Worm (Caenorhabditis elegans): ENCODE data around the gene Y41C4A.9.

Y41C4A.9 gene

DNA sequence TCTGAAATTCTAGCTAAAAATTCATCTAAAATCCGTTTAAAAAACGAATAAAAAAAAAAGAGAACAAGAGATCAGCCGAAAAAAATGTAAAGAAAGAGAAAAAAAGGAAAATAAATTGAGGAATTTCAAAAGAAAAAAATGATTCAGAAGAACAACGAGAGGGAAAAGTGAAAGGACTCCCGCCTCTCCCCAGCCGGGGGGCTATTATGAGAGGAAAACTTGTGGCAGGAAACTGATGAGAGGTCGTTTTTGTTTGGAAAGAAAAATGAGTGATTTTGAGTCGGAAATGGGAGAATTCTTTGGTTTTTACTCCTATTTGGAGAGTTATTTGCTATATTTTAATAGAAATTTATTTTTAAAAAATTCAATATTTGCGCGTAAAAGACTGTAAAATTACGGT, 23.7 kb upstream of the Y41C4A.9 start:
- TF ChIP-seq ztf-11 (tag; optimal IDR thresholded peaks at IDR 0.05) (no peak), mep-1 (tag; optimal IDR thresholded peaks at IDR 0.05) (no peak), elt-1 (tag; optimal IDR thresholded peaks at IDR 0.05; ENCODE audit: borderline replicate concordance, insufficient read depth) (no peak), zip-8 (tag; optimal IDR thresholded peaks at IDR 0.05) (no peak), hlh-1 (tag; optimal IDR thresholded peaks at IDR 0.05) (no peak), flh-1 (GFP tag; optimal IDR thresholded peaks at IDR 0.05) (no peak), unc-62 (GFP tag; optimal IDR thresholded peaks at IDR 0.05) (no peak), nhr-237 (tag; optimal IDR thresholded peaks at IDR 0.05) (no peak), unc-39 (tag; optimal IDR thresholded peaks at IDR 0.05) (no peak), M03D4.4 (tag; optimal IDR thresholded peaks at IDR 0.05) (no peak), cnd-1 (tag; optimal IDR thresholded peaks at IDR 0.05) (no peak)

DNA sequence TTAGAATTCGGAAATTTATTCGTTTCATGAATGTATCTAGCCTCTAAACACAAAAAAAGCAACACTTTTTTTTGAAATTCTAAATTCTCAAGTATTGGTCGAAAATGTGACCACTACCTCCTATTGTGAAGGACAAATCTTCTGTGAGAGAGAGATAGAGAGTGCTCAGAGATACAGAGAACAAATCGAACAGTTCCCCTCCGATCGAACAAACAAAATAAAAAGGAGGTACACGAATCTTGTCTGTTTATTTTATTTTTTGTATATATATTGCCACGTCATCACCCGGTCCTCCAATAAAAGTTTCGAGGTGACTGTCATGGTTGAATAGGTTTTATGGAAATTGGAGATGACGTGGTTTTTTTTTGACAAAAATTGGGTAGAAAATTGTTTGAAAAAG, 22.4 kb upstream of the Y41C4A.9 start:
- no peak for TF ChIP-seq unc-39 (tag; optimal IDR thresholded peaks at IDR 0.05)
- TF ChIP-seq unc-120 (tag; optimal IDR thresholded peaks at IDR 0.05; ENCODE audit: poor library complexity, severe bottlenecking), result no peak
- TF ChIP-seq lin-32 (GFP tag; optimal IDR thresholded peaks at IDR 0.05), result no peak
- TF ChIP-seq ceh-83 (GFP tag; optimal IDR thresholded peaks at IDR 0.05), result no peak
- TF ChIP-seq ham-2 (GFP tag; optimal IDR thresholded peaks at IDR 0.05), result no peak
- no peak for TF ChIP-seq blmp-1 (tag; optimal IDR thresholded peaks at IDR 0.05)
- TF ChIP-seq lsy-2 (tag; optimal IDR thresholded peaks at IDR 0.05), result no peak
- no peak for TF ChIP-seq nhr-28 (tag; optimal IDR thresholded peaks at IDR 0.05)
- no peak for TF ChIP-seq drap-1 (GFP tag; optimal IDR thresholded peaks at IDR 0.05)
- TF ChIP-seq hlh-1 (tag; optimal IDR thresholded peaks at IDR 0.05), result no peak
- TF ChIP-seq unc-62 (GFP tag; optimal IDR thresholded peaks at IDR 0.05), result no peak
- TF ChIP-seq elt-3 (tag; optimal IDR thresholded peaks at IDR 0.05), result no peak
- no peak for TF ChIP-seq nhr-12 (tag; optimal IDR thresholded peaks at IDR 0.05)
- no peak for TF ChIP-seq pha-4 (tag; optimal IDR thresholded peaks at IDR 0.05)
- no peak for TF ChIP-seq ceh-39 (tag; optimal IDR thresholded peaks at IDR 0.05)

DNA sequence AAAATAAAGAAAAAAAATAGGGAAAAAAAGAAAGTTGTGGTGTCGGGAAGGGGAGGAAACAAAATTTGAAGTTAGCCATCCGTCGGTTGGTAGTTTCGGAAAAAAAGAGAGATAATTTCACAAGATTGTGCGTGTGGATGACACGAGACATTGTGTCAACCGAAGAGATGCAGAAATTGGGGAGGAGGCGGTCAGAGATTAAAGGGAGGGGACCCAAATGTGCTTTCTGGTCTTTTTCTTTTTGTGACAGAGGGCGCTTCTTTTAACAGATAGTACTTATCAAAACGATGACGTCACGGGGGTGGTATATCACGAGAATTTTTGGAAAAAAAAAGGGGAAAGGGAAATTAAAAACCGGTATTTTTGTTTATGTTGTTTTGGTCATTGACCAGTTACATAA, 20.0 kb upstream of the Y41C4A.9 start:
- no peak for TF ChIP-seq mep-1 (tag; optimal IDR thresholded peaks at IDR 0.05)
- TF ChIP-seq lin-32 (GFP tag; optimal IDR thresholded peaks at IDR 0.05), result no peak
- TF ChIP-seq ces-1 (GFP tag; optimal IDR thresholded peaks at IDR 0.05), result peak; percentile 31

DNA sequence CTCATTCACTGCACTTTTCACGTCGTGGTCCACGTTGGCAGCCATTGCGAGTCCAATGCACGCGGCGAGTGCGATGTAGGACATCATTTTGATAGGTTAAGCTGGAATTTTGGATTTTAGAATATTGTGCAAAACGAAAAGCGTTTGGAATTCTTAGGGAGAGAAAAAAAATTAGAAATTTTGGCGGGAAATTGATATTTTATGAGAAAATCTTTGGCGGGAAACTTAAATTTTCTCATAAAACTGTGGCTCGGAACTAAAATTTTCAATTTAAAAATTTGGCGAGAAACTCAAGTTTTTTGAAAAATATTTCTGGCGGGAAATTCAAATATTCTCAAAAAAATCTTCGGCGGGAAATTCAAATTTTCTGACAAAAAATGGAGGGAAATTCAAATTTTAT, 19.1 kb upstream of the Y41C4A.9 start, which contains the start of gene sup-1:
TSS of gene sup-1 (minus strand) at position 101 of the 400 bp plus-strand sequence.
- no peak for TF ChIP-seq ceh-43 (GFP tag; optimal IDR thresholded peaks at IDR 0.05)
- no peak for TF ChIP-seq unc-62 (GFP tag; optimal IDR thresholded peaks at IDR 0.05)
- TF ChIP-seq ces-1 (GFP tag; optimal IDR thresholded peaks at IDR 0.05), result no peak
- no peak for TF ChIP-seq flh-1 (GFP tag; optimal IDR thresholded peaks at IDR 0.05)
- TF ChIP-seq ceh-83 (GFP tag; optimal IDR thresholded peaks at IDR 0.05), result no peak
- no peak for TF ChIP-seq lin-13 (tag; optimal IDR thresholded peaks at IDR 0.05)
- no peak for TF ChIP-seq zip-8 (tag; optimal IDR thresholded peaks at IDR 0.05)
- no peak for TF ChIP-seq nhr-237 (tag; optimal IDR thresholded peaks at IDR 0.05)
- no peak for TF ChIP-seq nhr-28 (tag; optimal IDR thresholded peaks at IDR 0.05)
- TF ChIP-seq mls-2 (tag; optimal IDR thresholded peaks at IDR 0.05), result no peak
- no peak for TF ChIP-seq mep-1 (tag; optimal IDR thresholded peaks at IDR 0.05)
- no peak for TF ChIP-seq mab-5 (tag; optimal IDR thresholded peaks at IDR 0.05)
- no peak for TF ChIP-seq nhr-12 (tag; optimal IDR thresholded peaks at IDR 0.05)
- TF ChIP-seq hlh-1 (tag; optimal IDR thresholded peaks at IDR 0.05), result no peak
- TF ChIP-seq blmp-1 (tag; optimal IDR thresholded peaks at IDR 0.05), result no peak
- TF ChIP-seq unc-120 (tag; optimal IDR thresholded peaks at IDR 0.05; ENCODE audit: poor library complexity, severe bottlenecking), result no peak
- no peak for TF ChIP-seq drap-1 (GFP tag; optimal IDR thresholded peaks at IDR 0.05)
- TF ChIP-seq lin-32 (GFP tag; optimal IDR thresholded peaks at IDR 0.05), result no peak
- no peak for TF ChIP-seq unc-39 (tag; optimal IDR thresholded peaks at IDR 0.05)
- no peak for TF ChIP-seq bed-3 (GFP tag; optimal IDR thresholded peaks at IDR 0.05)

DNA sequence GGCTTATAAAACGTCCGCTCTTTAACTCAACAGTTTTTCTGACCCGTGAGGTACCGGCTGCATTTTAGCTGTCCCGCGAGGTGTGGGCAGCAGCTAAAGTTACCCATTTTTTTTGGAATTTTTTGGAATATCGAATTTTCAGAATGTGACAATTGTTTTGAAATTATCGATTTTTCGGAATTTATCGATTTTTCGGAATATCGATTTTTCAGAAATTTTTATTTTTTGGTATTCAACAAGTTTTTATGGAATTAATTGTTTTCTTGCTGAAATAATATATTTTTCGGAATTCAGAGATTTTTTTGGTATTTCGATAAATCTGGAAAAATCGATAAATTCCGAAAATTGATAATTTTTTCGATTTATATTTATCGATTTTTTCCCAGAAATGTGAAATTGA, 14.5 kb upstream of the Y41C4A.9 start:
- TF ChIP-seq nhr-2 (tag; optimal IDR thresholded peaks at IDR 0.05) (no peak), blmp-1 (tag; optimal IDR thresholded peaks at IDR 0.05) (no peak), ces-1 (GFP tag; optimal IDR thresholded peaks at IDR 0.05) (no peak), snpc-4 (tag; optimal IDR thresholded peaks at IDR 0.05) (no peak), nhr-237 (tag; optimal IDR thresholded peaks at IDR 0.05) (no peak), M03D4.4 (tag; optimal IDR thresholded peaks at IDR 0.05) (no peak), hlh-1 (tag; optimal IDR thresholded peaks at IDR 0.05) (no peak), cnd-1 (tag; optimal IDR thresholded peaks at IDR 0.05) (no peak), unc-39 (tag; optimal IDR thresholded peaks at IDR 0.05) (no peak), lin-13 (tag; optimal IDR thresholded peaks at IDR 0.05) (no peak), pha-4 (tag; optimal IDR thresholded peaks at IDR 0.05) (no peak), unc-62 (GFP tag; optimal IDR thresholded peaks at IDR 0.05) (no peak), drap-1 (GFP tag; optimal IDR thresholded peaks at IDR 0.05) (no peak), lin-32 (GFP tag; optimal IDR thresholded peaks at IDR 0.05) (no peak), flh-1 (GFP tag; optimal IDR thresholded peaks at IDR 0.05) (no peak)
